Fruit fly (Drosophila melanogaster) Kc167 (cell line): ENCODE results near the gene CG32551.

ENCODE experiments used
- Myc ChIP-seq: fragments of >200 bp; optimal IDR thresholded peaks from 2 replicates; lab custom pipeline; 2017; ENCODE audit warnings: missing external identifiers
- h ChIP-seq: fragments of >200 bp; optimal IDR thresholded peaks from 3 replicates; lab custom pipeline; 2018; ENCODE audit warnings: missing external identifiers
- insv ChIP-seq: fragments of >200 bp; optimal IDR thresholded peaks from 3 replicates; lab custom pipeline; 2018; ENCODE audit warnings: missing external identifiers
- psq ChIP-seq: fragments of >200 bp; optimal IDR thresholded peaks from 2 replicates; lab custom pipeline; 2017; ENCODE audit warnings: missing external identifiers

- TF ChIP-seq insv (lab: Kevin White, UChicago) (no peak), Myc (lab: Kevin White, UChicago) (no peak), h (lab: Kevin White, UChicago) (no peak), psq (lab: Kevin White, UChicago) (no peak)
Measured at dm6 chrX:18409449-18409848, 29.2 kb upstream of the CG32551 start.
